Fruit fly (Drosophila melanogaster): ENCODE data around the gene CG32091.
A peak's percentile ranks its signal among the peaks of the same experiment; 100 is the strongest.

CG32091 gene

DNA sequence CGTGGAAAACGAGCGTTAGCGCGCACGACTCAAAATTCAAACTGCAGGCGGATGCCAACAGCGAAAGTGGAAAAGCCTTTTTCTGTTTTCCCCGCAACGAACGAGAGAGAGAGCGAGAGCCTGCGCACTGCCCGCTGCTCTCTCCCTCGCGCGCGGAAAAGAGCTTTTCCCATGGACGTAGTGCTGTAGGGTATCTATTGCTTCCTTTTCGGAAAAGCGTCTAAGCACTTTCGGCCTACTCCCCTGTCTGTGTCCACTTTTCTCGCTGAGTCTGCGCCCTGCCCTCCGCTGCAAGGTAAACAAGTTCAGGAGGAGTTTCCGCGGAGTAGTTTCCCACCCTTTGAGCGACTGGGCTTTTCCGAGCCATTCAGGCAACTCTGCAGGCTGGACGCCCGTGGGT, 49.1 kb downstream of the CG32091 start, which contains the start of gene CG32085 (continued):
- peak; percentile 72; the same call in 1 of the 2 replicates for TF ChIP-seq lmd (GFP tag; IDR thresholded peaks at IDR 0.05)
- TF ChIP-seq Max (GFP tag; optimal IDR thresholded peaks at IDR 0.05): no peak
- TF ChIP-seq peb (GFP tag; IDR thresholded peaks at IDR 0.05): no peak
- peak; percentile 22 to 33 for TF ChIP-seq Hr51 (GFP tag; optimal IDR thresholded peaks at IDR 0.05)
- TF ChIP-seq CG1024 (GFP tag; IDR thresholded peaks at IDR 0.05): no peak; the same call in 1 of the 2 replicates
- peak; percentile 74 for TF ChIP-seq ems (GFP tag; optimal IDR thresholded peaks at IDR 0.05)
- TF ChIP-seq CG11456 (GFP tag; IDR thresholded peaks at IDR 0.05): peak; percentile 91
- TF ChIP-seq CG14667 (GFP tag; IDR thresholded peaks at IDR 0.05): peak; percentile 50; the same call in 1 of the 2 replicates
- peak; percentile 54; the same call in 1 of the 2 replicates for TF ChIP-seq CG4730 (GFP tag; IDR thresholded peaks at IDR 0.05)
- TF ChIP-seq CHES-1-like (GFP tag; optimal IDR thresholded peaks at IDR 0.05): peak; percentile 50
- TF ChIP-seq CG13775 (GFP tag; optimal IDR thresholded peaks at IDR 0.05): peak; percentile 9
- no peak for TF ChIP-seq bbx (GFP tag; IDR thresholded peaks at IDR 0.05; ENCODE audit: partially characterized antibody)
- TF ChIP-seq crol (GFP tag; IDR thresholded peaks at IDR 0.05): peak; percentile 42; the same call in 1 of the 2 replicates
- TF ChIP-seq CG4617 (GFP tag; optimal IDR thresholded peaks at IDR 0.05; ENCODE audit: borderline replicate concordance): no peak
- TF ChIP-seq bcd (GFP tag; optimal IDR thresholded peaks at IDR 0.05): peak; percentile 61
- TF ChIP-seq pan (optimal IDR thresholded peaks at IDR 0.05): no peak
- TF ChIP-seq pan (GFP tag; optimal IDR thresholded peaks at IDR 0.05 in 1 of 2, IDR thresholded peaks at IDR 0.05 in 1 of 2): peak in 1 of 2 experiments; percentile 54
- TF ChIP-seq Lim3 (GFP tag; IDR thresholded peaks at IDR 0.05): no peak
- TF ChIP-seq tna (GFP tag; IDR thresholded peaks at IDR 0.05; ENCODE audit: partially characterized antibody): no peak
- TF ChIP-seq B-H2 (GFP tag; optimal IDR thresholded peaks at IDR 0.05): peak; percentile 48
- TF ChIP-seq pum (GFP tag; optimal IDR thresholded peaks at IDR 0.05): peak; percentile 52
- no peak for TF ChIP-seq Doc2 (GFP tag; IDR thresholded peaks at IDR 0.05)
- no peak for TF ChIP-seq Eip74EF (GFP tag; optimal IDR thresholded peaks at IDR 0.05)
- peak; percentile 4 for TF ChIP-seq CG11398 (GFP tag; optimal IDR thresholded peaks at IDR 0.05)

DNA sequence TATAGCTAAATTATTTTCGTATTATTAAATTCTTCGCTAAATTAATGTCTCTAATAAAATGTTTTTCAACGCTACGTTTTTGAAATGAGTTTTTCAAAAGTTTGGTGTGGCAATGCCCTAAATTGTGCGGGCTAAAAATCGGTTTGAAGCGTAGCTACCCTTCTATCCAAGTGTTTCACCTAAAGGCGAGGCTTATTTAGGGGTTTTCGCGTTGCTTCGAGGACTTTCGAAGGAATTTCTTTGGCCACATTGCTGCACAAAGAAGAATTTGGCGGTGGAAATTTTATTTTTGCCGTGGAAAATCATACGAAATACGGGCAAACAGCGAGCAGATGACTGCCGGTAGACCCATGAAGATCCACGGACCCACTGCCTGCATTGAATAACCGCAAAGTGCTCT, 50.6 kb downstream of the CG32091 start, which contains the start of gene TfIIEalpha:
Gene TfIIEalpha (plus strand): TSS at position 245 of the 400 bp plus-strand sequence.
- TF ChIP-seq ham (GFP tag; IDR thresholded peaks at IDR 0.05): no peak
- TF ChIP-seq CG8359 (GFP tag; optimal IDR thresholded peaks at IDR 0.05; ENCODE audit: borderline replicate concordance): no peak
- TF ChIP-seq CG7839 (tag; optimal IDR thresholded peaks at IDR 0.05): no peak
- TF ChIP-seq Kr (GFP tag; optimal IDR thresholded peaks at IDR 0.05): no peak
- no peak for TF ChIP-seq pum (GFP tag; optimal IDR thresholded peaks at IDR 0.05)
- TF ChIP-seq corto (GFP tag; optimal IDR thresholded peaks at IDR 0.05): no peak
- TF ChIP-seq ac (GFP tag; optimal IDR thresholded peaks at IDR 0.05): no peak
- TF ChIP-seq C15 (GFP tag; IDR thresholded peaks at IDR 0.05): no peak
- TF ChIP-seq caup (GFP tag; optimal IDR thresholded peaks at IDR 0.05; ENCODE audit: severe bottlenecking): no peak
- TF ChIP-seq CG8089 (GFP tag; optimal IDR thresholded peaks at IDR 0.05): no peak
- no peak for TF ChIP-seq cad (GFP tag; optimal IDR thresholded peaks at IDR 0.05)
- no peak for TF ChIP-seq Atf-2 (GFP tag; optimal IDR thresholded peaks at IDR 0.05)
- TF ChIP-seq sim (GFP tag; IDR thresholded peaks at IDR 0.05): no peak
- TF ChIP-seq dimm (GFP tag; IDR thresholded peaks at IDR 0.05): no peak
- TF ChIP-seq Jarid2 (GFP tag; optimal IDR thresholded peaks at IDR 0.05): no peak
- TF ChIP-seq seq (GFP tag; IDR thresholded peaks at IDR 0.05): no peak
- TF ChIP-seq dmrt11E (tag; optimal IDR thresholded peaks at IDR 0.05): no peak
- TF ChIP-seq E2f2 (GFP tag; IDR thresholded peaks at IDR 0.05): peak; percentile 90
- TF ChIP-seq Rx (GFP tag; IDR thresholded peaks at IDR 0.05): no peak
- no peak for TF ChIP-seq ase (GFP tag; IDR thresholded peaks at IDR 0.05)
- no peak for TF ChIP-seq cwo (GFP tag; optimal IDR thresholded peaks at IDR 0.05)
- TF ChIP-seq Asciz (GFP tag; optimal IDR thresholded peaks at IDR 0.05): no peak
- TF ChIP-seq nerfin-2 (GFP tag; IDR thresholded peaks at IDR 0.05; ENCODE audit: partially characterized antibody): no peak
- TF ChIP-seq CG15514 (GFP tag; optimal IDR thresholded peaks at IDR 0.05): peak; percentile 73
- peak; percentile 68 for TF ChIP-seq stwl (tag; optimal IDR thresholded peaks at IDR 0.05)
- peak; percentile 74; the same call in 2 of the 3 replicates for TF ChIP-seq Opbp (GFP tag; IDR thresholded peaks at IDR 0.05; ENCODE audit: partially characterized antibody)
- TF ChIP-seq insv (GFP tag; optimal IDR thresholded peaks at IDR 0.05): peak in 1 of 2 experiments; percentile 4
- TF ChIP-seq dan (GFP tag; IDR thresholded peaks at IDR 0.05): no peak
